Worm (Caenorhabditis elegans) whole organism, late embryonic: ENCODE data around the gene nlp-28.

Source experiments
- T23F11.4 ChIP-seq: fragments of 200-800 bp; sonication (Bioruptor generic); optimal IDR thresholded peaks from 2 replicates; lab custom pipeline; 2018; ENCODE audit warnings: mild to moderate bottlenecking, missing genetic modification characterization, missing compliant biosample characterization
- ama-1 ChIP-seq: fragments of 150-350 bp; optimal IDR thresholded peaks from 2 replicates; lab custom pipeline; 2014
- ceh-9 ChIP-seq: sonication (generic microtip); optimal IDR thresholded peaks from 2 replicates; lab custom pipeline; 2016; ENCODE audit warnings: mild to moderate bottlenecking, missing genetic modification characterization, inconsistent platforms, missing compliant biosample characterization
- dve-1 ChIP-seq: sonication (generic microtip); optimal IDR thresholded peaks from 2 replicates; lab custom pipeline; 2017; ENCODE audit warnings: antibody characterized with exemption, mild to moderate bottlenecking, missing genetic modification characterization, missing compliant biosample characterization
- ets-4 ChIP-seq: sonication (generic microtip); optimal IDR thresholded peaks from 2 replicates; lab custom pipeline; 2016; ENCODE audit warnings: missing genetic modification characterization, missing compliant biosample characterization
- nhr-232 ChIP-seq: sonication (generic microtip); optimal IDR thresholded peaks from 2 replicates; lab custom pipeline; 2016; ENCODE audit warnings: missing genetic modification characterization, missing compliant biosample characterization
- pag-3 ChIP-seq: sonication (generic microtip); optimal IDR thresholded peaks from 2 replicates; lab custom pipeline; 2016; ENCODE audit warnings: missing compliant biosample characterization, missing genetic modification characterization, borderline replicate concordance
- pax-1 ChIP-seq: fragments of 150-350 bp; optimal IDR thresholded peaks from 2 replicates; lab custom pipeline; 2014; ENCODE audit warnings: missing biosample characterization, missing genetic modification characterization
- rnt-1 ChIP-seq: sonication (generic microtip); optimal IDR thresholded peaks from 2 replicates; lab custom pipeline; 2016; ENCODE audit warnings: missing genetic modification characterization, missing compliant biosample characterization
- tbx-7 ChIP-seq: sonication (generic microtip); optimal IDR thresholded peaks from 2 replicates; lab custom pipeline; 2016; ENCODE audit warnings: missing genotype, missing genetic modification characterization, missing compliant biosample characterization
- unc-42 ChIP-seq: sonication (generic microtip); optimal IDR thresholded peaks from 2 replicates; lab custom pipeline; 2016; ENCODE audit warnings: missing genotype, missing genetic modification characterization, missing compliant biosample characterization

DNA sequence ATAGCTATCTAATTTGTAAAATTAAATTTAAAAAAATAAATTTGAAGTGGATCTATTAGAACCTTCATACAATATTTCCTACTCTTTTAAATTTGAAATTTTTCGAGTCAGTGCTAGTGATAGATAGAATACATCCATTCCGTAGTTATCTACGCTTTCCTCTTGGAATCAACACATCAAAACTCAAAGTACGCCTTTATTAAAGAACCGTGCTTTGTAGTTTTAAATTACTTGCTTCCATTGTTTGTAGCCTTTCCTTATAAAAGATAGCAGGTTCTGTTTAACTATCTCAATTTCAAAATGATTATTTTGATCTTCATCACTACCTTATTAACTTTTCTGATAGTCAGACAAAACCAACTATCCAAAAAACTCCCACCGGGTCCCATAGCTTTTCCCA, 42.6 kb upstream of the nlp-28 start, which contains the start of gene cyp-35B3:
- TF ChIP-seq dve-1 (tag; lab: Kevin White, UChicago): no peak
- TF ChIP-seq unc-42: no peak
- no peak for TF ChIP-seq ceh-9 (tag; lab: Kevin White, UChicago)
- no peak for TF ChIP-seq T23F11.4 (GFP tag; lab: Kevin White, UChicago)
- no peak for TF ChIP-seq nhr-232
- no peak for TF ChIP-seq pax-1 (tag; lab: Kevin White, UChicago)
- no peak for TF ChIP-seq pag-3 (tag; lab: Kevin White, UChicago)
- TF ChIP-seq ets-4 (tag; lab: Kevin White, UChicago): no peak
- no peak for TF ChIP-seq ama-1 (lab: Kevin White, UChicago)
- no peak for TF ChIP-seq rnt-1 (tag; lab: Kevin White, UChicago)
- TF ChIP-seq tbx-7: no peak
